Fruit fly (Drosophila melanogaster) whole organism, prepupa: ENCODE measurements around the gene GABPI.

Source experiments
- CG31627 ChIP-seq: fragments of 200-800 bp; sonication (Bioruptor generic); optimal IDR thresholded peaks from 3 replicates; lab custom pipeline; 2016; ENCODE audit warnings: missing biosample characterization, missing genetic modification characterization
- Gug ChIP-seq: fragments of 200-800 bp; sonication (Bioruptor generic); IDR thresholded peaks from 2 replicates; pipeline ENCODE4 v1.3.6; 2022; ENCODE audit warnings: missing biosample characterization, missing genetic modification characterization
- Sox102F ChIP-seq: fragments of 200-800 bp; sonication (Bioruptor generic); optimal IDR thresholded peaks from 2 replicates; lab custom pipeline; 2016; ENCODE audit warnings: missing biosample characterization, mild to moderate bottlenecking, missing genetic modification characterization
- dac ChIP-seq: fragments of 200-800 bp; sonication (Bioruptor generic); optimal IDR thresholded peaks from 2 replicates; lab custom pipeline; 2017; ENCODE audit warnings: missing biosample characterization, mild to moderate bottlenecking, missing genetic modification characterization
- lz ChIP-seq: fragments of 200-800 bp; sonication (Bioruptor generic); optimal IDR thresholded peaks from 3 replicates; lab custom pipeline; 2016; ENCODE audit warnings: missing biosample characterization, missing genetic modification characterization

- TF ChIP-seq Sox102F: no peak
- TF ChIP-seq dac: no peak
- TF ChIP-seq lz: no peak
- no peak for TF ChIP-seq Gug (GFP tag; lab: Robert Waterston, UW)
- no peak for TF ChIP-seq CG31627 (GFP tag; lab: Kevin White, UChicago)
Measured at dm6 chr2L:2993702-2994101, 36.6 kb upstream of the GABPI start.
